Fruit fly (Drosophila melanogaster) whole organism, pupa: ENCODE data around the gene CG2260.

Source experiments
- CG10348 ChIP-seq: fragments of 200-800 bp; sonication (Bioruptor generic); IDR thresholded peaks from 2 replicates; pipeline ENCODE4 v1.3.6; 2022; ENCODE audit warnings: missing biosample characterization, missing genetic modification characterization
- CG14655 ChIP-seq: fragments of 200-800 bp; sonication (Bioruptor generic); optimal IDR thresholded peaks from 3 replicates; lab custom pipeline; 2017; ENCODE audit warnings: mild to moderate bottlenecking, missing biosample characterization, missing genetic modification reagents, missing genetic modification characterization
- EcR ChIP-seq: fragments of 200-800 bp; sonication (Bioruptor generic); optimal IDR thresholded peaks from 3 replicates; lab custom pipeline; 2019; ENCODE audit warnings: missing biosample characterization, missing genetic modification characterization, mild to moderate bottlenecking, moderate library complexity, missing genetic modification reagents
- fd96Ca ChIP-seq: fragments of 200-800 bp; sonication (Bioruptor generic); IDR thresholded peaks from 3 replicates; pipeline ENCODE4 v1.3.6; 2022; ENCODE audit warnings: missing biosample characterization, missing genetic modification characterization

DNA sequence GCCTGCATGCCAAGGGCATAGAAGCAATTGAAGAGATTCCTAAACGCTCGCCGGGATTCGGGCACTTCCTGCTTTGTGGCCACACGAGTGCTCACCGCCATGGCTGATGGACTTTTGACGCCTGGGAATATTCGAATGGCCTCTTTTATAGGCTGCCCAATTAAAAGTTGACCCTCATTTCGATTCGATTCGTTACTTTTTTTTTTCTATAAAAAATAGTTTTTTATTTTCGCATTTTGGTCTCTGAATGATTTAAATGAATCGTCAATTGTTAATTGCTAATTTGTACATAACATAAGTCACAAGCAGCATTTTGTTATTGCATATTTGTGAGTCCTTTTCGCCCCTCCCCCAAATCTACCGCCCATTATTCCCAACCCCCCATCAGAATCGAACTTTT, 44.7 kb upstream of the CG2260 start, which contains the start of gene Or7a:
- TF ChIP-seq CG10348 (GFP tag; lab: Robert Waterston, UW) (no peak), EcR (no peak), fd96Ca (GFP tag; lab: Robert Waterston, UW) (no peak), CG14655 (GFP tag; lab: Kevin White, UChicago) (no peak)
